Fruit fly (Drosophila melanogaster) whole organism, embryonic: Measurements from ENCODE around the gene scrib.

Experiments
- CG10321 ChIP-seq: fragments of 200-800 bp; sonication (Bioruptor generic); IDR thresholded peaks from 2 replicates; pipeline ENCODE4 v1.3.6; 2022; ENCODE audit warnings: missing biosample characterization, missing genetic modification characterization
- CG11696 ChIP-seq: fragments of 200-800 bp; sonication (Bioruptor generic); IDR thresholded peaks from 2 replicates; pipeline ENCODE4 v1.3.6; 2022; ENCODE audit warnings: missing biosample characterization, missing genetic modification characterization
- CG12659 ChIP-seq: fragments of 200-800 bp; sonication (Bioruptor generic); optimal IDR thresholded peaks from 3 replicates; lab custom pipeline; 2017; ENCODE audit warnings: mild to moderate bottlenecking, missing biosample characterization, missing genetic modification reagents, missing genetic modification characterization
- CG13123 ChIP-seq: fragments of 200-800 bp; sonication (Bioruptor generic); optimal IDR thresholded peaks from 2 replicates; lab custom pipeline; 2016; ENCODE audit warnings: missing biosample characterization, missing genetic modification characterization
- CG13894 ChIP-seq: fragments of 200-800 bp; sonication (Bioruptor generic); optimal IDR thresholded peaks from 3 replicates; lab custom pipeline; 2018; ENCODE audit warnings: missing biosample characterization, mild to moderate bottlenecking, missing genetic modification characterization, moderate library complexity
- CG15269 ChIP-seq: fragments of 200-800 bp; sonication (Bioruptor generic); optimal IDR thresholded peaks from 2 replicates; lab custom pipeline; 2018; ENCODE audit warnings: missing biosample characterization, mild to moderate bottlenecking, missing genetic modification characterization, moderate library complexity
- CG17328 ChIP-seq: fragments of 200-800 bp; sonication (Bioruptor generic); IDR thresholded peaks from 2 replicates; pipeline ENCODE4 v1.3.6; 2022; ENCODE audit warnings: missing biosample characterization, missing genetic modification characterization
- CG17829 ChIP-seq: fragments of 200-800 bp; optimal IDR thresholded peaks from 2 replicates; lab custom pipeline; 2019; ENCODE audit warnings: missing biosample characterization, mild to moderate bottlenecking, missing genetic modification characterization, moderate library complexity
- CG2116 ChIP-seq: fragments of 200-800 bp; sonication (Bioruptor generic); optimal IDR thresholded peaks from 3 replicates; lab custom pipeline; 2018; ENCODE audit warnings: missing biosample characterization, mild to moderate bottlenecking, missing genetic modification characterization
- CG2120 ChIP-seq: fragments of 200-800 bp; sonication (Bioruptor generic); optimal IDR thresholded peaks from 3 replicates; lab custom pipeline; 2016; ENCODE audit warnings: missing biosample characterization, missing genetic modification characterization
- CG30403 ChIP-seq: fragments of 200-800 bp; sonication (Bioruptor generic); optimal IDR thresholded peaks from 3 replicates; lab custom pipeline; 2016; ENCODE audit warnings: missing biosample characterization, missing genetic modification characterization
- CG33557 ChIP-seq: fragments of 200-800 bp; sonication (Bioruptor generic); optimal IDR thresholded peaks from 2 replicates; lab custom pipeline; 2019; ENCODE audit warnings: missing biosample characterization, mild to moderate bottlenecking, missing genetic modification characterization, moderate library complexity
- CG3407 ChIP-seq: fragments of 200-800 bp; sonication (Bioruptor generic); optimal IDR thresholded peaks from 2 replicates; lab custom pipeline; 2018; ENCODE audit warnings: missing biosample characterization, mild to moderate bottlenecking, missing genetic modification characterization
- CG34376 ChIP-seq: fragments of 200-800 bp; sonication (Bioruptor generic); optimal IDR thresholded peaks from 2 replicates; lab custom pipeline; 2018; ENCODE audit warnings: missing biosample characterization, mild to moderate bottlenecking, missing genetic modification characterization
- CG3995 ChIP-seq: fragments of 200-800 bp; sonication (Bioruptor generic); optimal IDR thresholded peaks from 3 replicates; lab custom pipeline; 2016; ENCODE audit warnings: missing biosample characterization, missing genetic modification characterization
- CG4424 ChIP-seq: fragments of 200-800 bp; sonication (Bioruptor generic); optimal IDR thresholded peaks from 3 replicates; lab custom pipeline; 2016; ENCODE audit warnings: missing biosample characterization, missing genetic modification characterization
- CG4617 ChIP-seq: fragments of 200-800 bp; sonication (Bioruptor generic); optimal IDR thresholded peaks from 3 replicates; lab custom pipeline; 2016; ENCODE audit warnings: missing biosample characterization, missing genetic modification characterization, borderline replicate concordance
- CG4820 ChIP-seq: fragments of 200-800 bp; sonication (Bioruptor generic); optimal IDR thresholded peaks from 3 replicates; lab custom pipeline; 2016; ENCODE audit warnings: missing biosample characterization, missing genetic modification characterization
- CG5180 ChIP-seq: fragments of 200-800 bp; sonication (Bioruptor generic); optimal IDR thresholded peaks from 3 replicates; lab custom pipeline; 2017; ENCODE audit warnings: missing biosample characterization, missing genetic modification characterization, mild to moderate bottlenecking, moderate library complexity, missing genetic modification reagents
- CG7928 ChIP-seq: fragments of 200-800 bp; sonication (Bioruptor generic); optimal IDR thresholded peaks from 2 replicates; lab custom pipeline; 2017; ENCODE audit warnings: missing biosample characterization, mild to moderate bottlenecking, missing genetic modification characterization
- CG8359 ChIP-seq: fragments of 200-800 bp; sonication (Bioruptor generic); optimal IDR thresholded peaks from 2 replicates; lab custom pipeline; 2017; ENCODE audit warnings: missing biosample characterization, mild to moderate bottlenecking, missing genetic modification characterization, borderline replicate concordance
- CTCF ChIP-seq: fragments of 200-800 bp; sonication (Bioruptor generic); optimal IDR thresholded peaks from 2 replicates; lab custom pipeline; 2017; ENCODE audit warnings: missing biosample characterization, mild to moderate bottlenecking, missing genetic modification characterization, moderate library complexity
- D19A ChIP-seq: fragments of 200-800 bp; optimal IDR thresholded peaks from 3 replicates; lab custom pipeline; 2019; ENCODE audit warnings: missing biosample characterization, mild to moderate bottlenecking, missing genetic modification characterization, moderate library complexity
- Dfd ChIP-seq, 2 experiments: fragments of >200 bp; optimal IDR thresholded peaks; 2 replicates each; lab custom pipeline; 2017; ENCODE audit warnings: missing biosample characterization in 2 of 2, missing genetic modification characterization in 2 of 2
- H15 ChIP-seq: fragments of 200-800 bp; sonication (Bioruptor generic); IDR thresholded peaks from 3 replicates; pipeline ENCODE4 v1.3.6; 2022; ENCODE audit warnings: missing biosample characterization, missing genetic modification characterization
- Hand ChIP-seq: fragments of 200-800 bp; sonication (Bioruptor generic); optimal IDR thresholded peaks from 2 replicates; lab custom pipeline; 2017; ENCODE audit warnings: mild to moderate bottlenecking, missing biosample characterization, missing genetic modification reagents, missing genetic modification characterization
- MBD-R2 ChIP-seq: fragments of 200-800 bp; sonication (Bioruptor generic); IDR thresholded peaks from 2 replicates; pipeline ENCODE4 v1.3.6; 2022; ENCODE audit warnings: missing biosample characterization, missing genetic modification characterization
- MESR4 ChIP-seq: fragments of 200-800 bp; sonication (Bioruptor generic); optimal IDR thresholded peaks from 2 replicates; lab custom pipeline; 2018; ENCODE audit warnings: missing biosample characterization, mild to moderate bottlenecking, missing genetic modification characterization, moderate library complexity
- Meics ChIP-seq: fragments of 200-800 bp; sonication (Bioruptor generic); optimal IDR thresholded peaks from 2 replicates; lab custom pipeline; 2017; ENCODE audit warnings: missing biosample characterization, mild to moderate bottlenecking, missing genetic modification characterization
- Ptx1 ChIP-seq: fragments of 200-800 bp; sonication (Bioruptor generic); IDR thresholded peaks from 2 replicates; pipeline ENCODE4 v1.3.6; 2022; ENCODE audit warnings: missing biosample characterization, missing genetic modification characterization
- Ravus ChIP-seq: fragments of 200-800 bp; sonication (Bioruptor generic); IDR thresholded peaks from 2 replicates; pipeline ENCODE4 v1.3.6; 2022; ENCODE audit warnings: missing biosample characterization, missing genetic modification characterization
- Sry-δ ChIP-seq: fragments of 200-800 bp; sonication (Bioruptor generic); optimal IDR thresholded peaks from 2 replicates; lab custom pipeline; 2016; ENCODE audit warnings: missing biosample characterization, missing genetic modification characterization
- Usf ChIP-seq: fragments of 200-800 bp; sonication (Bioruptor generic); optimal IDR thresholded peaks from 2 replicates; lab custom pipeline; 2017; ENCODE audit warnings: missing genotype, missing biosample characterization, missing genetic modification characterization
- chinmo ChIP-seq: fragments of 200-800 bp; sonication (Bioruptor generic); IDR thresholded peaks from 4 replicates; pipeline ENCODE4 v1.3.6; 2022; ENCODE audit warnings: missing biosample characterization, missing genetic modification characterization; ENCODE audit not compliant: partially characterized antibody
- dpn ChIP-seq, 2 experiments: fragments of 200-800 bp; sonication (Bioruptor generic); optimal IDR thresholded peaks; 3 replicates each; lab custom pipeline; 2016; ENCODE audit warnings: missing biosample characterization in 2 of 2, missing genetic modification characterization in 2 of 2
- esg ChIP-seq: fragments of 200-800 bp; sonication (Bioruptor generic); conservative IDR thresholded peaks from 2 replicates; pipeline ENCODE4 v1.3.6; 2022; ENCODE audit warnings: missing biosample characterization, missing genetic modification characterization
- eyg ChIP-seq: fragments of 200-800 bp; sonication (Bioruptor generic); optimal IDR thresholded peaks from 3 replicates; lab custom pipeline; 2016; ENCODE audit warnings: missing biosample characterization, missing genetic modification characterization
- fd64A ChIP-seq: fragments of 200-800 bp; sonication (Bioruptor generic); optimal IDR thresholded peaks from 3 replicates; lab custom pipeline; 2018; ENCODE audit warnings: missing biosample characterization, mild to moderate bottlenecking, missing genetic modification characterization
- ftz-f1 ChIP-seq: fragments of 200-800 bp; sonication (Bioruptor generic); optimal IDR thresholded peaks from 2 replicates; lab custom pipeline; 2016; ENCODE audit warnings: missing biosample characterization, missing genetic modification characterization
- h ChIP-seq: fragments of >200 bp; optimal IDR thresholded peaks from 2 replicates; lab custom pipeline; 2017
- hb ChIP-seq: fragments of 200-800 bp; sonication (Bioruptor generic); IDR thresholded peaks from 3 replicates; pipeline ENCODE4 v1.3.6; 2022; ENCODE audit warnings: missing biosample characterization, missing genetic modification characterization; ENCODE audit not compliant: partially characterized antibody
- knrl ChIP-seq: fragments of 200-800 bp; sonication (Bioruptor generic); IDR thresholded peaks from 3 replicates; pipeline ENCODE4 v1.3.6; 2022; ENCODE audit warnings: missing biosample characterization, missing genetic modification characterization; ENCODE audit not compliant: partially characterized antibody
- oc ChIP-seq: fragments of 200-800 bp; sonication (Bioruptor generic); optimal IDR thresholded peaks from 2 replicates; lab custom pipeline; 2018; ENCODE audit warnings: missing biosample characterization, mild to moderate bottlenecking, missing genetic modification characterization, moderate library complexity
- pita ChIP-seq: fragments of 200-800 bp; sonication (Bioruptor generic); optimal IDR thresholded peaks from 2 replicates; lab custom pipeline; 2017; ENCODE audit warnings: missing biosample characterization, mild to moderate bottlenecking, missing genetic modification characterization
- psq ChIP-seq: fragments of 200-800 bp; sonication (Bioruptor generic); optimal IDR thresholded peaks from 2 replicates; lab custom pipeline; 2017; ENCODE audit warnings: missing biosample characterization, missing genetic modification characterization
- sc ChIP-seq, 3 experiments: fragments of >200 bp in 2 of 3; fragments of 200-800 bp in 1 of 3; sonication (Bioruptor generic) in 1 of 3; optimal IDR thresholded peaks; 2 replicates in 2 of 3; 3 replicates in 1 of 3; lab custom pipeline; 2017; ENCODE audit warnings: mild to moderate bottlenecking in 1 of 3, missing biosample characterization in 1 of 3, missing genetic modification characterization in 1 of 3, missing genetic modification reagents in 1 of 3
- slou ChIP-seq: fragments of 200-800 bp; sonication (Bioruptor generic); optimal IDR thresholded peaks from 3 replicates; lab custom pipeline; 2016; ENCODE audit warnings: missing biosample characterization, missing genetic modification characterization
- toy ChIP-seq: fragments of 200-800 bp; sonication (Bioruptor generic); IDR thresholded peaks from 2 replicates; pipeline ENCODE4 v1.3.6; 2022; ENCODE audit warnings: missing biosample characterization, missing genetic modification characterization
- tx ChIP-seq: fragments of 200-800 bp; sonication (Bioruptor generic); optimal IDR thresholded peaks from 2 replicates; lab custom pipeline; 2016; ENCODE audit warnings: missing biosample characterization, missing genetic modification characterization
- unpg ChIP-seq: fragments of 200-800 bp; sonication (Bioruptor generic); optimal IDR thresholded peaks from 3 replicates; lab custom pipeline; 2018; ENCODE audit warnings: missing biosample characterization, mild to moderate bottlenecking, missing genetic modification characterization, moderate library complexity
- vfl ChIP-seq: fragments of 200-800 bp; sonication (Bioruptor generic); optimal IDR thresholded peaks from 2 replicates; lab custom pipeline; 2016; ENCODE audit warnings: missing biosample characterization, missing genetic modification characterization

Gene scrib

DNA sequence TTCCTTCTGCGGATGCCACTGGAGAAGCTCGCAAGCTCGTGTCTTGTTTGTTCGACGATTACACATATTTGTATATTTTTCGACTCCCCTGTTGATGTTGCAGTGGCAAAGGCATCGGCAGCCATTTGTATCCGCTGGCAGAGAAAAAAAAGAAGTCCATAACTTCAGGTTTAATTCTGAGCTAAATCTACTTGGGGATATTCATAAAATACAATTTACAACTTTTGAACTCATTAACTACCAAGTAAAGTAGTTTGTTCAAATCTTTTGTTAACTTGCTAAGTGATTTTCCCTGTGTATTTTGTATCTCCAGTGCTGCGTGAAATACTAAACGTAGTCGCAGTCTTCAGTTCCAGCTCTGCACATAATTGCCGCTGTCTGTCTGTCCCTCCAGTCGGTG lies 6.0 kb downstream of the scrib start (continued):
- TF ChIP-seq CG15269, result no peak
- no peak for TF ChIP-seq CG4820 (GFP tag; lab: Kevin White, UChicago)
- TF ChIP-seq Ptx1 (GFP tag; lab: Robert Waterston, UW), result peak; percentile 5; the same call in 1 of the 2 replicates
- no peak for TF ChIP-seq ftz-f1 (GFP tag; lab: Kevin White, UChicago)
- TF ChIP-seq CG2116 (GFP tag; lab: Kevin White, UChicago), result no peak
- no peak for TF ChIP-seq CG33557 (GFP tag; lab: Kevin White, UChicago)
- TF ChIP-seq eyg (GFP tag; lab: Kevin White, UChicago), result no peak
- TF ChIP-seq Dfd (GFP tag; optimal IDR thresholded peaks at IDR 0.05; lab: Kevin White, UChicago), result no peak
- TF ChIP-seq Meics, result no peak
- no peak for TF ChIP-seq hb (GFP tag; lab: Robert Waterston, UW)
- no peak for TF ChIP-seq Usf
- no peak for TF ChIP-seq MBD-R2 (GFP tag; lab: Robert Waterston, UW)
- peak; percentile 55 for TF ChIP-seq oc (tag; lab: Kevin White, UChicago)
- 0 out of 4 replicates have a peak, but pooled peaks have one; percentile 22 for TF ChIP-seq chinmo (GFP tag; lab: Robert Waterston, UW)
- TF ChIP-seq psq (GFP tag; lab: Kevin White, UChicago), result no peak
- no peak for TF ChIP-seq CG13123 (GFP tag; lab: Kevin White, UChicago)
- no peak for TF ChIP-seq CG13894 (tag; lab: Kevin White, UChicago)
- TF ChIP-seq CG34376, result no peak
- no peak for TF ChIP-seq toy (GFP tag; lab: Robert Waterston, UW)
- no peak for TF ChIP-seq sc (optimal IDR thresholded peaks at IDR 0.05; lab: Kevin White, UChicago)
- TF ChIP-seq sc (GFP tag; optimal IDR thresholded peaks at IDR 0.05; lab: Kevin White, UChicago), result peak; percentile 13
- TF ChIP-seq Sry-δ (GFP tag; lab: Kevin White, UChicago), result no peak
- TF ChIP-seq pita (GFP tag; lab: Kevin White, UChicago), result no peak
- no peak for TF ChIP-seq CG12659 (GFP tag; lab: Kevin White, UChicago)
- no peak for TF ChIP-seq D19A
- TF ChIP-seq unpg (GFP tag; lab: Kevin White, UChicago), result peak; percentile 18
- peak; percentile 35; the same call in 1 of the 2 replicates for TF ChIP-seq CG17328 (GFP tag; lab: Robert Waterston, UW)
- TF ChIP-seq CG10321 (GFP tag; lab: Robert Waterston, UW), result no peak
- TF ChIP-seq CG3995, result no peak
- TF ChIP-seq knrl (GFP tag; lab: Robert Waterston, UW), result no peak
- TF ChIP-seq esg (GFP tag; lab: Robert Waterston, UW), result 0 out of 2 replicates have a peak, but pooled peaks have one; percentile 12
- TF ChIP-seq H15 (GFP tag; lab: Robert Waterston, UW), result 0 out of 3 replicates have a peak, but pooled peaks have one; percentile 15
- TF ChIP-seq fd64A (GFP tag; lab: Kevin White, UChicago), result no peak
- no peak for TF ChIP-seq MESR4 (GFP tag; lab: Kevin White, UChicago)
- no peak for TF ChIP-seq CG2120 (GFP tag; lab: Kevin White, UChicago)
- no peak for TF ChIP-seq vfl
- TF ChIP-seq dpn (GFP tag; optimal IDR thresholded peaks at IDR 0.05; lab: Kevin White, UChicago), result peak in 1 of 2 experiments; percentile 23
- no peak for TF ChIP-seq h (lab: Kevin White, UChicago)
- TF ChIP-seq CG11696 (GFP tag; lab: Robert Waterston, UW), result no peak
- TF ChIP-seq CTCF (GFP tag; lab: Kevin White, UChicago), result no peak
- TF ChIP-seq Ravus (GFP tag; lab: Robert Waterston, UW), result no peak
- TF ChIP-seq CG30403 (GFP tag; lab: Kevin White, UChicago), result peak; percentile 21
- no peak for TF ChIP-seq CG5180 (GFP tag; lab: Kevin White, UChicago)
- TF ChIP-seq Hand, result no peak
- TF ChIP-seq tx (GFP tag; lab: Kevin White, UChicago), result no peak
- no peak for TF ChIP-seq CG7928 (GFP tag; lab: Kevin White, UChicago)
- no peak for TF ChIP-seq slou (GFP tag; lab: Kevin White, UChicago)
- no peak for TF ChIP-seq CG8359 (GFP tag; lab: Kevin White, UChicago)
- TF ChIP-seq CG4617 (GFP tag; lab: Kevin White, UChicago), result no peak
- peak; percentile 30 for TF ChIP-seq CG4424
- TF ChIP-seq CG3407 (GFP tag; lab: Kevin White, UChicago), result no peak
- no peak for TF ChIP-seq CG17829 (tag; lab: Kevin White, UChicago)
